Fruit fly (Drosophila melanogaster) whole organism, adult: ENCODE measurements around the gene sgl.
A peak's percentile ranks its signal among the peaks of the same experiment; 100 is the strongest.

Source experiments
- CG14711 ChIP-seq: fragments of 200-800 bp; sonication (Bioruptor generic); optimal IDR thresholded peaks from 2 replicates; lab custom pipeline; 2018; ENCODE audit warnings: missing biosample characterization, mild to moderate bottlenecking, missing genetic modification characterization, moderate library complexity
- CG1620 ChIP-seq: fragments of 200-800 bp; sonication (Bioruptor generic); optimal IDR thresholded peaks from 2 replicates; lab custom pipeline; 2016; ENCODE audit warnings: missing biosample characterization, missing genetic modification characterization
- CG33017 ChIP-seq: fragments of 200-800 bp; sonication (Bioruptor generic); optimal IDR thresholded peaks from 2 replicates; lab custom pipeline; 2018; ENCODE audit warnings: missing biosample characterization, mild to moderate bottlenecking, missing genetic modification characterization, moderate library complexity
- CG7045 ChIP-seq: fragments of 200-800 bp; sonication (Bioruptor generic); optimal IDR thresholded peaks from 2 replicates; lab custom pipeline; 2017; ENCODE audit warnings: missing biosample characterization, mild to moderate bottlenecking, missing genetic modification characterization
- CG7101 ChIP-seq: fragments of 200-800 bp; sonication (Bioruptor generic); optimal IDR thresholded peaks from 2 replicates; lab custom pipeline; 2018; ENCODE audit warnings: missing biosample characterization, mild to moderate bottlenecking, missing genetic modification characterization, moderate library complexity
- Hr96 ChIP-seq: fragments of 200-800 bp; sonication (Bioruptor generic); optimal IDR thresholded peaks from 2 replicates; lab custom pipeline; 2016; ENCODE audit warnings: missing biosample characterization, missing genetic modification characterization
- Mnt ChIP-seq: fragments of 200-800 bp; sonication (Bioruptor generic); optimal IDR thresholded peaks from 2 replicates; lab custom pipeline; 2016; ENCODE audit warnings: missing biosample characterization, mild to moderate bottlenecking, missing genetic modification characterization
- bab1 ChIP-seq: fragments of 200-800 bp; sonication (Bioruptor generic); optimal IDR thresholded peaks from 3 replicates; lab custom pipeline; 2019; ENCODE audit warnings: missing biosample characterization, mild to moderate bottlenecking, missing genetic modification characterization, moderate library complexity
- cic ChIP-seq: fragments of 200-800 bp; sonication (Bioruptor generic); optimal IDR thresholded peaks from 2 replicates; lab custom pipeline; 2017; ENCODE audit warnings: missing biosample characterization, mild to moderate bottlenecking, missing genetic modification characterization, moderate library complexity
- cnc ChIP-seq, 2 experiments: fragments of >200 bp; optimal IDR thresholded peaks; 2 replicates each; lab custom pipeline; 2017
- tj ChIP-seq: fragments of 200-800 bp; sonication (Bioruptor generic); optimal IDR thresholded peaks from 3 replicates; lab custom pipeline; 2017; ENCODE audit warnings: missing biosample characterization, mild to moderate bottlenecking, missing genetic modification characterization, moderate library complexity
- toe ChIP-seq: fragments of 200-800 bp; sonication (Bioruptor generic); optimal IDR thresholded peaks from 2 replicates; lab custom pipeline; 2016; ENCODE audit warnings: missing biosample characterization, missing genetic modification characterization

- TF ChIP-seq CG14711 (tag; lab: Kevin White, UChicago) (no peak), CG33017 (tag; lab: Kevin White, UChicago) (no peak), tj (no peak), toe (GFP tag; lab: Kevin White, UChicago) (no peak), CG7101 (tag; lab: Kevin White, UChicago) (peak; percentile 14), CG7045 (GFP tag; lab: Kevin White, UChicago) (peak; percentile 26), Mnt (GFP tag; lab: Kevin White, UChicago) (no peak), cnc (optimal IDR thresholded peaks at IDR 0.05; lab: Kevin White, UChicago) (no peak), Hr96 (GFP tag; lab: Kevin White, UChicago) (no peak), bab1 (peak; percentile 17), CG1620 (no peak), cic (no peak)
These were observed 24.5 kb upstream of the sgl start for dm6 chr3L:6988942-6989569.
